Worm (Caenorhabditis elegans): ENCODE results near the gene Y39H10B.2.
"Not testable (repeated sequence)": the region's sequence is repeated elsewhere in the genome, so short reads cannot be mapped to it uniquely, and the experiment has no call there.

Y39H10B.2 gene

ce11 chrV:3668464-3668863 is at the start of gene Y39H10B.2:
Gene Y39H10B.2 (plus strand): TSS chrV:3668764.
- TF ChIP-seq sea-1 (GFP tag; conservative IDR thresholded peaks at IDR 0.05) (no peak), F13C5.2 (tag; optimal IDR thresholded peaks at IDR 0.05) (no peak), flt-1 (GFP tag; IDR thresholded peaks at IDR 0.05) (no peak), B0310.2 (tag; optimal IDR thresholded peaks at IDR 0.05) (no peak), hnd-1 (tag; optimal IDR thresholded peaks at IDR 0.05) (no peak), ama-1 (optimal IDR thresholded peaks at IDR 0.05) (no peak), pes-1 (GFP tag; IDR thresholded peaks at IDR 0.05) (no peak), ceh-13 (GFP tag; optimal IDR thresholded peaks at IDR 0.05) (no peak)

- not testable (repeated sequence) for TF ChIP-seq B0310.2, aly-1, tra-4 (tag; optimal IDR thresholded peaks at IDR 0.05)
These were observed 48.0 kb upstream of the Y39H10B.2 start, which contains the start of gene srx-93 for ce11 chrV:3620608-3621007. Gene srx-93 (minus strand): TSS chrV:3620708.

- TF ChIP-seq ceh-13 (GFP tag; optimal IDR thresholded peaks at IDR 0.05) (no peak), tra-4 (tag; optimal IDR thresholded peaks at IDR 0.05) (no peak), tbx-11 (GFP tag; IDR thresholded peaks at IDR 0.05) (no peak), scrt-1 (GFP tag; IDR thresholded peaks at IDR 0.05) (no peak), ets-7 (tag; optimal IDR thresholded peaks at IDR 0.05) (no peak), F13C5.2 (tag; optimal IDR thresholded peaks at IDR 0.05) (no peak), ama-1 (optimal IDR thresholded peaks at IDR 0.05) (no peak), tbx-37 (GFP tag; conservative IDR thresholded peaks at IDR 0.05) (no peak)
These were observed 41.6 kb upstream of the Y39H10B.2 start, which contains the start of gene F59B1.4 for ce11 chrV:3626944-3627343. Gene F59B1.4 (minus strand): TSS chrV:3627044.

- TF ChIP-seq ama-1 (optimal IDR thresholded peaks at IDR 0.05) (no peak), tbx-37 (GFP tag; conservative IDR thresholded peaks at IDR 0.05) (no peak), hmbx-1 (tag; optimal IDR thresholded peaks at IDR 0.05) (no peak), tbx-11 (GFP tag; IDR thresholded peaks at IDR 0.05) (no peak), ceh-13 (GFP tag; optimal IDR thresholded peaks at IDR 0.05) (no peak)
These were observed 37.0 kb upstream of the Y39H10B.2 start, which contains the start of gene F59B1.6 for ce11 chrV:3631591-3631990. Gene F59B1.6 (minus strand): TSS chrV:3631691.

DNA sequence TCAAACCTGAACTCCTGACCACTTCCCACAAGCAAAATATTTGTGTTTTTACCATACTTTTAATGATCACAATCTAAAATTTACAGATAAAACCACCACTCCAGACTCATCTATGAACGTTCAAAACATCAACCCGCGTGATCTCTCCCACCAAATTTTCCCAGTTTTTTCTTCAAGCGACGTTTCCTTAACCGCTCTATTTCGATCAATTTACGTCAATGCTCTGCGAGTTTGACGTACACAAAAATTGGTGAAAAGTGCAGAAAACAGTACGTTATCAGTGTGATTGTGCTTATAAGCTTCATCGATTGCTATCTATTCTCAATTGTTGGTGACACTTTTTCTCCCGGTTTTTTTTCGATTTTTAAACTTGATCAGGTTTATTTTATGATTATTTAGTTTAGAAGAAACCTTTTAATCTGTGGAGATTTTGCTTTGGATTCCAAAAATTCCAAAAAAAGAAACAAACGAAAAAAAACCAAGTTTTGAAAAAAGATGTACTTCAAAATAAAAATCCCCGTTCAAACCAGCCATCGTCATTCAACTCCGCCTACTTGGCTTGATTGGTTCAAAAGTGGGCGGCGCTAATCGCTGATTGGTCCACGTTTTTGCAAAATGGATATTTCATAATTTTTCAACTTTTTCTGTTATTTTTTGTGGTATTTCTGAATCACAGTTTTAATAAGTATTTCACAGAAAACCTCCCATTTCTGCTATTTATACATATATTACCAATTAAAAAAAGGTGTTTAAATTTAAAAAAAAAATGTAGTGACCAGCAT is 36.1 kb upstream of the Y39H10B.2 start:
- TF ChIP-seq F13C5.2 (tag; optimal IDR thresholded peaks at IDR 0.05) (no peak), aly-1 (tag; optimal IDR thresholded peaks at IDR 0.05) (no peak), sea-1 (GFP tag; conservative IDR thresholded peaks at IDR 0.05) (no peak), hnd-1 (tag; optimal IDR thresholded peaks at IDR 0.05) (no peak), tbx-11 (GFP tag; IDR thresholded peaks at IDR 0.05) (no peak), ama-1 (optimal IDR thresholded peaks at IDR 0.05) (no peak), flt-1 (GFP tag; IDR thresholded peaks at IDR 0.05) (no peak)

- TF ChIP-seq flt-1 (GFP tag; IDR thresholded peaks at IDR 0.05): no peak
- TF ChIP-seq ets-7 (tag; optimal IDR thresholded peaks at IDR 0.05): no peak
- no peak for TF ChIP-seq ama-1 (optimal IDR thresholded peaks at IDR 0.05)
- no peak for TF ChIP-seq hmbx-1 (tag; optimal IDR thresholded peaks at IDR 0.05)
- TF ChIP-seq sea-1 (GFP tag; conservative IDR thresholded peaks at IDR 0.05): no peak
- TF ChIP-seq F13C5.2 (tag; optimal IDR thresholded peaks at IDR 0.05): no peak
- TF ChIP-seq hmg-4 (GFP tag; optimal IDR thresholded peaks at IDR 0.05): no peak
- no peak for TF ChIP-seq ceh-13 (GFP tag; optimal IDR thresholded peaks at IDR 0.05)
- TF ChIP-seq tbx-11 (GFP tag; IDR thresholded peaks at IDR 0.05): no peak
- no peak for TF ChIP-seq B0310.2 (tag; optimal IDR thresholded peaks at IDR 0.05)
- no peak for TF ChIP-seq hnd-1 (tag; optimal IDR thresholded peaks at IDR 0.05)
- no peak for TF ChIP-seq ceh-36 (tag; optimal IDR thresholded peaks at IDR 0.05)
- TF ChIP-seq tbx-37 (GFP tag; conservative IDR thresholded peaks at IDR 0.05): no peak
- TF ChIP-seq tra-4 (tag; optimal IDR thresholded peaks at IDR 0.05): no peak
- TF ChIP-seq pes-1 (GFP tag; IDR thresholded peaks at IDR 0.05): no peak
- TF ChIP-seq scrt-1 (GFP tag; IDR thresholded peaks at IDR 0.05): no peak
These were observed 35.5 kb upstream of the Y39H10B.2 start, which contains the start of gene F59B1.2 for ce11 chrV:3633041-3633440. Gene F59B1.2 (plus strand): TSS chrV:3633341.

- TF ChIP-seq ama-1 (optimal IDR thresholded peaks at IDR 0.05) (no peak), pes-1 (GFP tag; IDR thresholded peaks at IDR 0.05) (no peak), ceh-36 (tag; optimal IDR thresholded peaks at IDR 0.05) (no peak), flt-1 (GFP tag; IDR thresholded peaks at IDR 0.05) (no peak), hnd-1 (tag; optimal IDR thresholded peaks at IDR 0.05) (no peak), sea-1 (GFP tag; conservative IDR thresholded peaks at IDR 0.05) (no peak), tbx-37 (GFP tag; conservative IDR thresholded peaks at IDR 0.05) (no peak), scrt-1 (GFP tag; IDR thresholded peaks at IDR 0.05) (no peak), hmg-4 (GFP tag; optimal IDR thresholded peaks at IDR 0.05) (no peak), hmbx-1 (tag; optimal IDR thresholded peaks at IDR 0.05) (no peak), B0310.2 (tag; optimal IDR thresholded peaks at IDR 0.05) (no peak), tra-4 (tag; optimal IDR thresholded peaks at IDR 0.05) (no peak), ceh-13 (GFP tag; optimal IDR thresholded peaks at IDR 0.05) (no peak), F13C5.2 (tag; optimal IDR thresholded peaks at IDR 0.05) (no peak), aly-1 (tag; optimal IDR thresholded peaks at IDR 0.05) (no peak), ets-7 (tag; optimal IDR thresholded peaks at IDR 0.05) (no peak), tbx-11 (GFP tag; IDR thresholded peaks at IDR 0.05) (no peak)
These were observed 34.1 kb upstream of the Y39H10B.2 start for ce11 chrV:3634293-3635016.
